Worm (Caenorhabditis elegans) whole organism, L2 larva: Measurements from ENCODE around the gene acp-3.

ENCODE experiments used
- ama-1 ChIP-seq: fragments of 150-350 bp; optimal IDR thresholded peaks from 2 replicates; lab custom pipeline; 2018; ENCODE audit warnings: inconsistent platforms
- blmp-1 ChIP-seq: sonication (generic microtip); optimal IDR thresholded peaks from 2 replicates; lab custom pipeline; 2017; ENCODE audit warnings: missing genetic modification characterization, mild to moderate bottlenecking, missing compliant biosample characterization, antibody characterized with exemption, moderate library complexity; ENCODE audit not compliant: insufficient read depth
- lin-11 ChIP-seq: fragments of 150-350 bp; sonication (generic microtip); optimal IDR thresholded peaks from 2 replicates; lab custom pipeline; 2014; ENCODE audit warnings: missing biosample characterization, missing genetic modification characterization, inconsistent platforms, mixed read lengths
- lin-39 ChIP-seq: fragments of 150-350 bp; optimal IDR thresholded peaks from 2 replicates; lab custom pipeline; 2014; ENCODE audit warnings: missing biosample characterization, missing genetic modification reagents, missing genetic modification characterization
- nhr-12 ChIP-seq: fragments of 150-350 bp; optimal IDR thresholded peaks from 2 replicates; lab custom pipeline; 2014; ENCODE audit warnings: missing biosample characterization, missing genetic modification characterization

ce11 chrII:8485603-8486002 is 48.7 kb upstream of the acp-3 start, which contains the start of gene gbh-2:
- TF ChIP-seq blmp-1 (tag; lab: Kevin White, UChicago) = peak; percentile 57
- no peak for TF ChIP-seq ama-1 (lab: Kevin White, UChicago)
- TF ChIP-seq lin-11 (tag; lab: Kevin White, UChicago) = no peak
- TF ChIP-seq nhr-12 (tag; lab: Kevin White, UChicago) = no peak
- no peak for TF ChIP-seq lin-39
